Fruit fly (Drosophila melanogaster) whole organism: Measurements from ENCODE around the gene CG33483.

Source experiments
- CG8478 ChIP-seq: fragments of >200 bp; optimal IDR thresholded peaks from 2 replicates; lab custom pipeline; 2018; ENCODE audit warnings: inconsistent platforms
- EcR ChIP-seq, 2 experiments: fragments of >200 bp; optimal IDR thresholded peaks; 2 replicates each; lab custom pipeline; 2017; ENCODE audit warnings: missing biosample characterization in 2 of 2, missing genetic modification characterization in 2 of 2, missing genetic modification reagents in 2 of 2
- pan ChIP-seq: fragments of >200 bp; optimal IDR thresholded peaks from 2 replicates; lab custom pipeline; 2017
- psq ChIP-seq: fragments of >200 bp; optimal IDR thresholded peaks from 2 replicates; lab custom pipeline; 2017
- usp ChIP-seq: fragments of >200 bp; optimal IDR thresholded peaks from 2 replicates; lab custom pipeline; 2017; ENCODE audit warnings: missing biosample characterization, missing genetic modification characterization, mixed read lengths

dm6 chr3R:30933894-30934434 is 32.0 kb upstream of the CG33483 start:
- TF ChIP-seq usp (GFP tag; lab: Kevin White, UChicago) (no peak), psq (no peak), CG8478 (no peak), pan (no peak), EcR (GFP tag; optimal IDR thresholded peaks at IDR 0.05; lab: Kevin White, UChicago) (no peak)
